Fruit fly (Drosophila melanogaster): ENCODE data around the gene Cpr65Au.
A peak's percentile ranks its signal among the peaks of the same experiment; 100 is the strongest.
"Not testable (repeated sequence)": the region's sequence is repeated elsewhere in the genome, so short reads cannot be mapped to it uniquely, and the experiment has no call there.

The Cpr65Au gene

DNA sequence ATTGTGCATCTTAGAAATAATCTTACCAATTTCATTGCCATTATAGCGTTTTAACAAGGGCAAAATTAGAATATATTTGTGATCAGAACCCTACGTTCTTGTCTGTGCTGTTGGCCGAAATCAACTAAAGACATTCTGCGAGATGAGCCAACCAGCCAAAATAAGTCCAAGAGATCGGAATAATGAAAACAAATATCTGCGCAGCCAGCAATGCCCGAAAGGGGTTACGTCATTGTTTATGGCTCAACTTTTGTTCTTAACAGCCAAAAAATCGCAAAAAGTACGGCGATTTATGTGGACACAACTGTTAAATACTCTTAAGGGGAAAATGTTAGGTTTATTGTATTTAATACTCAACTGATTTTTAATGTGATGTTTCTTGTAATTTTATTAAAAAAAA, 26.6 kb upstream of the Cpr65Au start, which contains the start of gene Cpr65Ay:
TSS of gene Cpr65Ay (minus strand) at position 101 of the 400 bp plus-strand sequence.
- TF ChIP-seq br (GFP tag; optimal IDR thresholded peaks at IDR 0.05) (no peak), N (GFP tag; optimal IDR thresholded peaks at IDR 0.05) (no peak), Mio (GFP tag; optimal IDR thresholded peaks at IDR 0.05) (no peak), Jra (GFP tag; optimal IDR thresholded peaks at IDR 0.05) (no peak), dsf (GFP tag; optimal IDR thresholded peaks at IDR 0.05; ENCODE audit: borderline replicate concordance) (no peak), tai (GFP tag; optimal IDR thresholded peaks at IDR 0.05) (no peak), Hnf4 (GFP tag; optimal IDR thresholded peaks at IDR 0.05) (no peak), rgr (GFP tag; optimal IDR thresholded peaks at IDR 0.05) (no peak), Myc (optimal IDR thresholded peaks at IDR 0.05) (no peak), Rel (GFP tag; optimal IDR thresholded peaks at IDR 0.05) (no peak), Rel (tag; optimal IDR thresholded peaks at IDR 0.05) (no peak)

DNA sequence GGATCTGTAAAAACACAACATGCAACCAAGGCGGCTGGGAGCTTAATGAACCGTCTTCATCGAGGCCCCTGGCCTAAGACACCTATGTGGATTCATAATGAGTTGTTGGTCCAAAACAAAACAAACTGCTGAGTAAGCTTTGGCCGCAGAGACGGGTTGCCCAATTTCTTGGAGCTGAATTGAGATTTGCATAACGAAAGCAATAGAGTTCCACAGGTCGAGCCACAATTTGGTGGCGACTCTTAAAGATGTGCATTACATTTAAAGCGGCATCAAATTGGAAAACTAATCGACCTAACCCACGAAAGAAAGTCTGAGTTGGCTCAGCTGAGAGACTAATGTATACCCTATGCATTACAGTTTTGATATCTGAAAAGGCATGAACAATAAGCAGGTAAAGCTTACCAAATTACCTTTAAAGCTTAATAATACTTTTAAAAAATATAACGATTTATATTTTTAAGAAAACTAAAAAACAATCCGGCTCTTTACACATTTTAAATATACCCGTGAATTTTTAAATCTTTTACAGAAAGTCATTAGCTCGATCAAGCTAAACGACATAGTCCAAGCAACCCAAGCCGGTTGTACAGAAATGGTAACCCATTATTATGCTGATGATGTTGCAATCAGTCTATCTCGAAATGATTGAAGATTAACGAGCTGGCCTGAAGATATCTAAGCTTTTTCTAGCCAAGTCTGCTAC, 25.6 kb upstream of the Cpr65Au start, which contains the start of gene CG13297:
TSS of gene CG13297 (minus strand) at position 51 of the 706 bp plus-strand sequence.
- TF ChIP-seq Hr83 (GFP tag; optimal IDR thresholded peaks at IDR 0.05; ENCODE audit: poor library complexity, severe bottlenecking) (no peak), N (GFP tag; optimal IDR thresholded peaks at IDR 0.05) (no peak), ey (GFP tag; optimal IDR thresholded peaks at IDR 0.05) (no peak), jim (GFP tag; optimal IDR thresholded peaks at IDR 0.05) (no peak), Jra (GFP tag; optimal IDR thresholded peaks at IDR 0.05) (no peak), sage (GFP tag; optimal IDR thresholded peaks at IDR 0.05) (no peak), Abd-B (GFP tag; optimal IDR thresholded peaks at IDR 0.05) (no peak), CG9705 (GFP tag; optimal IDR thresholded peaks at IDR 0.05) (no peak), Dfd (GFP tag; optimal IDR thresholded peaks at IDR 0.05) (no peak), usp (GFP tag; optimal IDR thresholded peaks at IDR 0.05) (no peak), Hnf4 (GFP tag; optimal IDR thresholded peaks at IDR 0.05) (no peak), OdsH (GFP tag; optimal IDR thresholded peaks at IDR 0.05) (no peak), CrebA (GFP tag; optimal IDR thresholded peaks at IDR 0.05; ENCODE audit: borderline replicate concordance) (no peak), Vsx2 (GFP tag; optimal IDR thresholded peaks at IDR 0.05; ENCODE audit: partially characterized antibody) (no peak), brk (GFP tag; optimal IDR thresholded peaks at IDR 0.05) (no peak)

DNA sequence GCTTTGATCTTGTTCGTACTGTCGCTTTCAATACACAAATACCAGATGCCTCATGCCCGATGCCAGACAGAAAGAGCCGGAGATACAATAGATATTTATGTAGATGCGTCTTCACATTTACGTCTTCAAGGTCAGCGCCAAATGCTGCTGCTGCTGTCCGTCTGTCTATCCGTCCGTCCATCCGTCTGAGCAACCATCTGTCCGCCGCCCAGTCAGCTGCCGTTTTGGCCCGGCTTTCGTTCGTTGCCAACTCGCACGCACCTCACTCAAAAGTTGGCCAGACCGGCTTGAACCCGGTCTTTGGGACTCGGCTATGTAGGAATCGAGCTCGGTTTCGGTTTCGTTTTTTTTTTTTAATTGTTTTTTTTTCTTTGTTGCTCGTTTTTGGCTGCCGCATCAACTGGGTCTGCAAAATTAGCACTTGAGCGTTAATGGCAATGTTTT, 23.1 kb upstream of the Cpr65Au start:
- TF ChIP-seq Rel (GFP tag; optimal IDR thresholded peaks at IDR 0.05) (peak; percentile 72), Rel (tag; optimal IDR thresholded peaks at IDR 0.05) (no peak), dsf (GFP tag; optimal IDR thresholded peaks at IDR 0.05; ENCODE audit: borderline replicate concordance) (no peak), CrebA (GFP tag; optimal IDR thresholded peaks at IDR 0.05; ENCODE audit: borderline replicate concordance) (peak; percentile 44), Sp1 (GFP tag; optimal IDR thresholded peaks at IDR 0.05) (peak; percentile 41)

DNA sequence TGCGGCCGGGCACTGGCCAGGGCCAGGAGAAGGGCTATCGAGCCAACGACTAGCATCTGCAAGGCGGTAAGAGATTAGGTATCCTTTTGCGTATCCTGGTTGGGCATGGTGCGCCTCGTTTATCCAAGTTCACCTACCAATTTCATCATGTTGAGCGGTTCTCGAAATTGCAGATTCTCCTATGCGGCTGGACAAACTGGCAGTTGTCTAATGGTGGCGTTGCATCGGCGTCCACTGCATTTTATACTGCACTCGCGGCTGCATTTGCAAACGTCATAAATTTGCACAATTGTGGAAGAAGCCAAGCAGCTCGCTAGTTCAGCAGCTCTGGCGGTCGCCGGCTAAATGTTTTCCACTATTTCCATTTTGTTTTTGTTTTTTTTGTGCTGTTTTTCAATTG, 20.6 kb upstream of the Cpr65Au start, which contains the start of gene Acp65Aa:
TSS of gene Acp65Aa (minus strand) at position 215 of the 400 bp plus-strand sequence.
- TF ChIP-seq Rel (GFP tag; optimal IDR thresholded peaks at IDR 0.05) (no peak), Rel (tag; optimal IDR thresholded peaks at IDR 0.05) (no peak), fru (GFP tag; optimal IDR thresholded peaks at IDR 0.05) (no peak), foxo (GFP tag; optimal IDR thresholded peaks at IDR 0.05) (no peak), psq (GFP tag; optimal IDR thresholded peaks at IDR 0.05) (no peak), usp (GFP tag; optimal IDR thresholded peaks at IDR 0.05) (no peak), ey (GFP tag; optimal IDR thresholded peaks at IDR 0.05) (no peak)

DNA sequence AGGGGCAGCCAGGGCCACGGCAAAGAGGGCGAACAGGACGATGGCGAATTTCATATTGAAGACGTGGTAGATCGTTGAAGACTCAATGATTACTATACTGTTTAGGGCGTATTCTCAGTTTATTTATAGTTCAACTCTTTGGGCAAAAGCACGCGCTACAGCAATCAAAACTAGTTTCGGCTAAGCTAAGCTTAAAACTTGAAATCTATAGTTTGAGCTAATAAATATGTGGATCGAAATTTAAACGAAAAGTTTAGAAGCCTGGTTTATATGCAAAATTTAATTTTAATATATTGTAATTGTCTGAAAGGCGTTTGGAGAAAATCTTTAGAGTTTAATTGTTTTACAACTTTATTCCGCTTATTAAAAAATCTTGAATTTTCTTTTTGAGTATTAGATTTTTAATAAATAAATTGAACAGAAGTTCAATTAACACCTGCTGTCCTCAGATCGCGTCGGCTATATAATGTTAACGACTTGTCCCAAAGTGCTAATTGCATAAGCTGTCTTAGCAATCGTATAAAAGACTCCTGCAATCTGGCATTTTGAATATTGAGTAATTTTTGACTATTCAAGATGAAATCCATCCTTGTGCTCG, 18.9 kb upstream of the Cpr65Au start, which contains the start of the genes Cpr65Ax2 and Lcp65Aa:
TSS of gene Cpr65Ax2 (minus strand) at position 101 of the 598 bp plus-strand sequence.
TSS of gene Lcp65Aa (plus strand) at position 548 of the 598 bp plus-strand sequence.
- TF ChIP-seq HLH106 (tag; optimal IDR thresholded peaks at IDR 0.05); fru (GFP tag; optimal IDR thresholded peaks at IDR 0.05); Myc (optimal IDR thresholded peaks at IDR 0.05): not testable (repeated sequence)

DNA sequence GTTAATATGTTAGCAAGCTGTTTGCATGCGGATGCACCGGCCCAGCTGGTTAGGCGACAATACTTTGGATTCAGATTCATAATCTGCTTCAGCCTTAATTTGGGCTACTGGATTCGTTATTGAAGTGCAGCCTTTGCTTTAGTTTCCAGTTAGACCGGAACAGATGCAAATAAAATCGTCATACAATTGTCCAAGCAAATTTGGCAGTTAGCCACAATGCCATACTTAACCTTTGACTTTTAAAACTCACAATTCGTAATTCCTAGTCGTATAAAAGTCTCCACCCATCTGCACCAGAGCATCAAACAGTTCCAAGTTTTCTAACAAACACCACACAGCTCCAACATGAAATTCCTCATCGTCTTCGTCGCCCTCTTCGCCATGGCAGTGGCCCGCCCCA, 17.3 kb upstream of the Cpr65Au start, which contains the start of gene Lcp65Ab1:
TSS of gene Lcp65Ab1 (plus strand) at position 301 of the 400 bp plus-strand sequence.
- not testable (repeated sequence) for TF ChIP-seq Hr83 (GFP tag; optimal IDR thresholded peaks at IDR 0.05; ENCODE audit: poor library complexity, severe bottlenecking); brk (GFP tag; optimal IDR thresholded peaks at IDR 0.05); HLH106 (tag; optimal IDR thresholded peaks at IDR 0.05)

Measured in whole organism, wandering third instar larva.